Fruit fly (Drosophila melanogaster) whole organism, embryonic: ENCODE results near the gene CG17327.

Experiments used
- Abd-B ChIP-seq: fragments of 200-800 bp; sonication (Bioruptor generic); optimal IDR thresholded peaks from 2 replicates; lab custom pipeline; 2018; ENCODE audit warnings: missing biosample characterization, mild to moderate bottlenecking, missing genetic modification characterization, moderate library complexity
- CG10147 ChIP-seq: fragments of 200-800 bp; sonication (Bioruptor generic); optimal IDR thresholded peaks from 2 replicates; lab custom pipeline; 2019; ENCODE audit warnings: missing biosample characterization, mild to moderate bottlenecking, missing genetic modification characterization, moderate library complexity
- CG11504 ChIP-seq: fragments of 200-800 bp; sonication (Bioruptor generic); optimal IDR thresholded peaks from 3 replicates; lab custom pipeline; 2019; ENCODE audit warnings: missing biosample characterization, mild to moderate bottlenecking, missing genetic modification characterization, moderate library complexity
- CG11560 ChIP-seq: fragments of 200-800 bp; sonication (Bioruptor generic); IDR thresholded peaks from 3 replicates; pipeline ENCODE4 v1.3.6; 2022; ENCODE audit warnings: missing biosample characterization, missing genetic modification characterization
- CG12236 ChIP-seq: fragments of 200-800 bp; sonication (Bioruptor generic); optimal IDR thresholded peaks from 2 replicates; lab custom pipeline; 2016; ENCODE audit warnings: missing biosample characterization, missing genetic modification characterization
- CG12299 ChIP-seq: fragments of 200-800 bp; sonication (Bioruptor generic); optimal IDR thresholded peaks from 2 replicates; lab custom pipeline; 2018; ENCODE audit warnings: missing biosample characterization, mild to moderate bottlenecking, missing genetic modification characterization
- CG12659 ChIP-seq: fragments of 200-800 bp; sonication (Bioruptor generic); optimal IDR thresholded peaks from 3 replicates; lab custom pipeline; 2017; ENCODE audit warnings: mild to moderate bottlenecking, missing biosample characterization, missing genetic modification reagents, missing genetic modification characterization
- CG14710 ChIP-seq: fragments of 200-800 bp; sonication (Bioruptor generic); optimal IDR thresholded peaks from 3 replicates; lab custom pipeline; 2019; ENCODE audit warnings: missing biosample characterization, mild to moderate bottlenecking, missing genetic modification characterization, moderate library complexity
- CG15514 ChIP-seq: fragments of 200-800 bp; sonication (Bioruptor generic); optimal IDR thresholded peaks from 3 replicates; lab custom pipeline; 2017; ENCODE audit warnings: missing biosample characterization, missing genetic modification characterization, mild to moderate bottlenecking, moderate library complexity, missing genetic modification reagents
- CG15601 ChIP-seq: fragments of 200-800 bp; sonication (Bioruptor generic); optimal IDR thresholded peaks from 3 replicates; lab custom pipeline; 2019; ENCODE audit warnings: missing biosample characterization, mild to moderate bottlenecking, missing genetic modification characterization, moderate library complexity
- CG17361 ChIP-seq: fragments of 200-800 bp; sonication (Bioruptor generic); IDR thresholded peaks from 3 replicates; pipeline ENCODE4 v1.3.6; 2022; ENCODE audit warnings: missing biosample characterization, missing genetic modification characterization
- CG17829 ChIP-seq: fragments of 200-800 bp; optimal IDR thresholded peaks from 2 replicates; lab custom pipeline; 2019; ENCODE audit warnings: missing biosample characterization, mild to moderate bottlenecking, missing genetic modification characterization, moderate library complexity
- CG2120 ChIP-seq: fragments of 200-800 bp; sonication (Bioruptor generic); optimal IDR thresholded peaks from 3 replicates; lab custom pipeline; 2016; ENCODE audit warnings: missing biosample characterization, missing genetic modification characterization
- CG2202 ChIP-seq: fragments of 200-800 bp; sonication (Bioruptor generic); optimal IDR thresholded peaks from 2 replicates; lab custom pipeline; 2018; ENCODE audit warnings: missing biosample characterization, mild to moderate bottlenecking, missing genetic modification characterization
- CG3163 ChIP-seq: fragments of 200-800 bp; sonication (Bioruptor generic); optimal IDR thresholded peaks from 3 replicates; lab custom pipeline; 2016; ENCODE audit warnings: missing biosample characterization, missing genetic modification characterization
- CG33213 ChIP-seq: fragments of 200-800 bp; sonication (Bioruptor generic); optimal IDR thresholded peaks from 3 replicates; lab custom pipeline; 2016; ENCODE audit warnings: missing biosample characterization, missing genetic modification characterization
- CG34224 ChIP-seq: fragments of 200-800 bp; sonication (Bioruptor generic); IDR thresholded peaks from 3 replicates; pipeline ENCODE4 v1.3.6; 2022; ENCODE audit warnings: missing biosample characterization, missing genetic modification characterization; ENCODE audit not compliant: partially characterized antibody
- CG3847 ChIP-seq: fragments of 200-800 bp; sonication (Bioruptor generic); IDR thresholded peaks from 2 replicates; pipeline ENCODE4 v1.3.6; 2022; ENCODE audit warnings: missing biosample characterization, missing genetic modification characterization
- CG3995 ChIP-seq: fragments of 200-800 bp; sonication (Bioruptor generic); optimal IDR thresholded peaks from 3 replicates; lab custom pipeline; 2016; ENCODE audit warnings: missing biosample characterization, missing genetic modification characterization
- CG6854 ChIP-seq: fragments of 200-800 bp; sonication (Bioruptor generic); optimal IDR thresholded peaks from 3 replicates; lab custom pipeline; 2017; ENCODE audit warnings: missing biosample characterization, mild to moderate bottlenecking, missing genetic modification characterization
- CG8478 ChIP-seq: fragments of >200 bp; optimal IDR thresholded peaks from 2 replicates; lab custom pipeline; 2018
- Camta ChIP-seq: fragments of 200-800 bp; sonication (Bioruptor generic); optimal IDR thresholded peaks from 2 replicates; lab custom pipeline; 2016; ENCODE audit warnings: missing biosample characterization, missing genetic modification characterization
- Dll ChIP-seq: fragments of 200-800 bp; sonication (Bioruptor generic); IDR thresholded peaks from 4 replicates; pipeline ENCODE4 v1.3.6; 2022; ENCODE audit warnings: missing biosample characterization, missing genetic modification characterization; ENCODE audit not compliant: partially characterized antibody
- Doc3 ChIP-seq: fragments of 200-800 bp; sonication (Bioruptor generic); IDR thresholded peaks from 3 replicates; pipeline ENCODE4 v1.3.6; 2022; ENCODE audit warnings: missing biosample characterization, missing genetic modification characterization; ENCODE audit not compliant: partially characterized antibody
- Ets97D ChIP-seq: fragments of 200-800 bp; sonication (Bioruptor generic); optimal IDR thresholded peaks from 3 replicates; lab custom pipeline; 2016; ENCODE audit warnings: missing biosample characterization, missing genetic modification characterization
- HLH3B ChIP-seq: fragments of 200-800 bp; sonication (Bioruptor generic); IDR thresholded peaks from 2 replicates; pipeline ENCODE4 v1.3.6; 2022; ENCODE audit warnings: missing biosample characterization, missing genetic modification characterization
- HLH4C ChIP-seq: fragments of 200-800 bp; sonication (Bioruptor generic); IDR thresholded peaks from 3 replicates; pipeline ENCODE4 v1.3.6; 2022; ENCODE audit warnings: missing biosample characterization, missing genetic modification characterization; ENCODE audit not compliant: partially characterized antibody
- Hr51 ChIP-seq, 2 experiments: fragments of 200-800 bp; sonication (Bioruptor generic); optimal IDR thresholded peaks; 2 replicates in 1 of 2; 3 replicates in 1 of 2; lab custom pipeline; 2016 to 2018; ENCODE audit warnings: missing biosample characterization in 2 of 2, missing genetic modification characterization in 2 of 2, mild to moderate bottlenecking in 1 of 2, moderate library complexity in 1 of 2
- Jarid2 ChIP-seq: fragments of 200-800 bp; sonication (Bioruptor generic); optimal IDR thresholded peaks from 3 replicates; lab custom pipeline; 2017; ENCODE audit warnings: mild to moderate bottlenecking, missing biosample characterization, missing genetic modification reagents, missing genetic modification characterization
- Med ChIP-seq: fragments of 200-800 bp; sonication (Bioruptor generic); peaks from one replicate; lab custom pipeline; 2016; ENCODE audit warnings: missing biosample characterization, missing genetic modification characterization, mild to moderate bottlenecking, inconsistent platforms, moderate library complexity
- Nf-YA ChIP-seq: fragments of 200-800 bp; sonication (Bioruptor generic); IDR thresholded peaks from 2 replicates; pipeline ENCODE4 v1.3.6; 2022; ENCODE audit warnings: missing biosample characterization, missing genetic modification characterization
- Opbp ChIP-seq: fragments of 200-800 bp; sonication (Bioruptor generic); IDR thresholded peaks from 3 replicates; pipeline ENCODE4 v1.3.6; 2022; ENCODE audit warnings: missing biosample characterization, missing genetic modification characterization; ENCODE audit not compliant: partially characterized antibody
- Pdp1 ChIP-seq, 2 experiments: fragments of 200-800 bp; sonication (Bioruptor generic); optimal IDR thresholded peaks; 3 replicates each; lab custom pipeline; 2016; ENCODE audit warnings: missing biosample characterization in 2 of 2, missing genetic modification characterization in 2 of 2, mild to moderate bottlenecking in 1 of 2, moderate library complexity in 1 of 2
- Rfx ChIP-seq: fragments of 200-800 bp; sonication (Bioruptor generic); IDR thresholded peaks from 2 replicates; pipeline ENCODE4 v1.3.6; 2022; ENCODE audit warnings: missing biosample characterization, missing genetic modification characterization
- Sry-δ ChIP-seq: fragments of 200-800 bp; sonication (Bioruptor generic); optimal IDR thresholded peaks from 2 replicates; lab custom pipeline; 2016; ENCODE audit warnings: missing biosample characterization, missing genetic modification characterization
- Trl ChIP-seq, 3 experiments: fragments of >200 bp in 2 of 3; fragments of 200-800 bp in 1 of 3; sonication (Bioruptor generic) in 1 of 3; optimal IDR thresholded peaks; 2 replicates in 1 of 3; 3 replicates in 2 of 3; lab custom pipeline; 2016 to 2017; ENCODE audit warnings: missing biosample characterization in 1 of 3, missing genetic modification characterization in 1 of 3
- abd-A ChIP-seq: fragments of 200-800 bp; sonication (Bioruptor generic); optimal IDR thresholded peaks from 3 replicates; lab custom pipeline; 2019; ENCODE audit warnings: missing biosample characterization, mild to moderate bottlenecking, missing genetic modification characterization, moderate library complexity
- cad ChIP-seq: fragments of >200 bp; optimal IDR thresholded peaks from 2 replicates; lab custom pipeline; 2017; ENCODE audit warnings: missing biosample characterization, missing genetic modification characterization
- h ChIP-seq: fragments of >200 bp; optimal IDR thresholded peaks from 2 replicates; lab custom pipeline; 2017
- knrl ChIP-seq: fragments of 200-800 bp; sonication (Bioruptor generic); IDR thresholded peaks from 3 replicates; pipeline ENCODE4 v1.3.6; 2022; ENCODE audit warnings: missing biosample characterization, missing genetic modification characterization; ENCODE audit not compliant: partially characterized antibody
- nerfin-2 ChIP-seq: fragments of 200-800 bp; sonication (Bioruptor generic); IDR thresholded peaks from 2 replicates; pipeline ENCODE4 v1.3.6; 2022; ENCODE audit warnings: missing biosample characterization, missing genetic modification characterization; ENCODE audit not compliant: partially characterized antibody
- nmo ChIP-seq: fragments of 200-800 bp; sonication (Bioruptor generic); optimal IDR thresholded peaks from 2 replicates; lab custom pipeline; 2018; ENCODE audit warnings: missing biosample characterization, mild to moderate bottlenecking, missing genetic modification characterization, moderate library complexity
- pho ChIP-seq: fragments of 200-800 bp; sonication (Bioruptor generic); optimal IDR thresholded peaks from 2 replicates; lab custom pipeline; 2016; ENCODE audit warnings: missing biosample characterization, missing genetic modification characterization
- pros ChIP-seq: fragments of 200-800 bp; sonication (Bioruptor generic); optimal IDR thresholded peaks from 3 replicates; lab custom pipeline; 2019; ENCODE audit warnings: missing biosample characterization, mild to moderate bottlenecking, missing genetic modification characterization, moderate library complexity
- pum ChIP-seq: fragments of 200-800 bp; sonication (Bioruptor generic); optimal IDR thresholded peaks from 2 replicates; lab custom pipeline; 2016; ENCODE audit warnings: missing biosample characterization, missing genetic modification characterization
- sd ChIP-seq: fragments of 200-800 bp; sonication (Bioruptor generic); optimal IDR thresholded peaks from 3 replicates; lab custom pipeline; 2018; ENCODE audit warnings: missing biosample characterization, mild to moderate bottlenecking, missing genetic modification characterization, moderate library complexity
- tna ChIP-seq: fragments of 200-800 bp; sonication (Bioruptor generic); IDR thresholded peaks from 2 replicates; pipeline ENCODE4 v1.3.6; 2022; ENCODE audit warnings: missing biosample characterization, missing genetic modification characterization; ENCODE audit not compliant: partially characterized antibody
- wor ChIP-seq: fragments of 200-800 bp; sonication (Bioruptor generic); IDR thresholded peaks from 2 replicates; pipeline ENCODE4 v1.3.6; 2022; ENCODE audit warnings: missing biosample characterization, missing genetic modification characterization

The CG17327 gene

DNA sequence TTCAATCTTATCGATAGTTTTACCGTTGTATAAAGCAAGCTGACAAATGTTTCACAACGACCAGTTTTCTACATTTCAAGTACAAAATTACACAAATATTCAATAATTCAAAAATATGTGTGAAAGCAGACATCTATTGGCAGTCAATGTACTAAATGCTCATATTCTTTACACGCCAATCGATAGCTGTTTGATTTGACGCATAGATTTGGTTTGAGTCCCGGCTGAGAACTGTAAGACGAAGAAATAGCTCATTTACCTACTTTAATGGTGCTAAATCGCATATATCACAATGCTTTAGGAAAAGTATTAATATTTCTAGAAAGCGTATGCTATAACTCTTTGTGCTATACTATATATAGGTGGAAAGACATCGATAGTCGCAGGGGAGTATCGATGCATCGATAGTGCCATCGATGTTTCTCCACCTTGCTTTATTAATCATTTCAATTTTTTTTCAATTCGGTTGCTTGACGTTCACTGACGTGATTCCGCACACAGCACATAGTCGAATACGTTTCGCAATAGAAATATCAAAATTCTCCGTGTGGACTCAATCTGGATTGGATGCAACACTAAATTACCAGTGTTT, 16.8 kb downstream of the CG17327 start, which contains the start of gene Paip2 (continued):
- peak; percentile 2 for TF ChIP-seq Jarid2
- peak in 1 of 2 experiments; percentile 84 for TF ChIP-seq Pdp1 (GFP tag; optimal IDR thresholded peaks at IDR 0.05; lab: Kevin White, UChicago)
- TF ChIP-seq CG33213 (GFP tag; lab: Kevin White, UChicago), result peak; percentile 6
- no peak for TF ChIP-seq Trl (optimal IDR thresholded peaks at IDR 0.05; lab: Kevin White, UChicago)
- TF ChIP-seq Trl (GFP tag; optimal IDR thresholded peaks at IDR 0.05; lab: Kevin White, UChicago), result peak; percentile 28
- TF ChIP-seq CG15601 (tag; lab: Kevin White, UChicago), result peak; percentile 77
- TF ChIP-seq Abd-B (GFP tag; lab: Kevin White, UChicago), result peak; percentile 74
- TF ChIP-seq pros, result no peak
- peak; percentile 49 for TF ChIP-seq CG11504 (tag; lab: Kevin White, UChicago)
- no peak for TF ChIP-seq CG2202 (tag; lab: Kevin White, UChicago)
- TF ChIP-seq CG12659 (GFP tag; lab: Kevin White, UChicago), result peak; percentile 70
- 0 out of 2 replicates have a peak, but pooled peaks have one; percentile 23 for TF ChIP-seq Rfx (GFP tag; lab: Robert Waterston, UW)
- TF ChIP-seq Camta, result no peak
- no peak for TF ChIP-seq cad
- peak in 1 of 2 experiments; percentile 1 for TF ChIP-seq Hr51 (GFP tag; optimal IDR thresholded peaks at IDR 0.05; lab: Kevin White, UChicago)
- peak; percentile 11 for TF ChIP-seq CG3163 (GFP tag; lab: Kevin White, UChicago)
- TF ChIP-seq Med, result peak; percentile 90
- TF ChIP-seq Nf-YA (GFP tag; lab: Robert Waterston, UW), result no peak
- TF ChIP-seq pho (GFP tag; lab: Kevin White, UChicago), result peak; percentile 8
- TF ChIP-seq CG17829 (tag; lab: Kevin White, UChicago), result peak; percentile 61
- TF ChIP-seq abd-A, result peak; percentile 85
- TF ChIP-seq wor (GFP tag; lab: Robert Waterston, UW), result no peak
- TF ChIP-seq CG6854 (GFP tag; lab: Kevin White, UChicago), result no peak
- peak; percentile 5 for TF ChIP-seq CG12299 (tag; lab: Kevin White, UChicago)
- no peak for TF ChIP-seq h (lab: Kevin White, UChicago)
- TF ChIP-seq CG3995 (GFP tag; lab: Kevin White, UChicago), result peak; percentile 4
- peak; percentile 40 for TF ChIP-seq CG10147
- peak; percentile 66 for TF ChIP-seq CG8478 (lab: Kevin White, UChicago)
- TF ChIP-seq nerfin-2 (GFP tag; lab: Robert Waterston, UW), result peak; percentile 98
- TF ChIP-seq CG11560 (tag; lab: Robert Waterston, UW), result peak; percentile 61; the same call in 2 of the 3 replicates
- peak; percentile 79 for TF ChIP-seq Ets97D
- TF ChIP-seq CG12236, result no peak
- TF ChIP-seq CG15514 (GFP tag; lab: Kevin White, UChicago), result peak; percentile 67
- no peak for TF ChIP-seq HLH3B (GFP tag; lab: Robert Waterston, UW)
- peak; percentile 97 for TF ChIP-seq tna
- TF ChIP-seq pum (GFP tag; lab: Kevin White, UChicago), result no peak
- TF ChIP-seq Doc3, result peak; percentile 98
- TF ChIP-seq Dll (GFP tag; lab: Robert Waterston, UW), result peak; percentile 99
- TF ChIP-seq CG3847 (GFP tag; lab: Robert Waterston, UW), result peak; percentile 28
- TF ChIP-seq sd, result peak; percentile 71
- TF ChIP-seq HLH4C, result peak; percentile 99
- peak; percentile 46; the same call in 2 of the 3 replicates for TF ChIP-seq CG17361 (GFP tag; lab: Robert Waterston, UW)
- peak; percentile 80 for TF ChIP-seq CG14710
- TF ChIP-seq CG34224 (GFP tag; lab: Robert Waterston, UW), result peak; percentile 98
- peak; percentile 96 for TF ChIP-seq Sry-δ
- TF ChIP-seq nmo (GFP tag; lab: Kevin White, UChicago), result peak; percentile 71
- peak; percentile 96 for TF ChIP-seq Opbp (GFP tag; lab: Robert Waterston, UW)
- TF ChIP-seq CG2120 (GFP tag; lab: Kevin White, UChicago), result peak; percentile 6
- peak; percentile 99 for TF ChIP-seq knrl (GFP tag; lab: Robert Waterston, UW)
